Worm (Caenorhabditis elegans): Measurements from ENCODE around the gene F45G2.9.
A peak's percentile ranks its signal among the peaks of the same experiment; 100 is the strongest.

Gene F45G2.9

ce11 chrIII:13471504-13471903, 34.8 kb upstream of the F45G2.9 start, which contains the start of gene pssy-2:
pssy-2 (plus strand) TSS chrIII:13471804.
- no peak for TF ChIP-seq zag-1 (tag; optimal IDR thresholded peaks at IDR 0.05)
- no peak for TF ChIP-seq isw-1 (GFP tag; IDR thresholded peaks at IDR 0.05)
- TF ChIP-seq nhr-77 (tag; optimal IDR thresholded peaks at IDR 0.05), result no peak
- no peak for TF ChIP-seq F16B12.6 (tag; optimal IDR thresholded peaks at IDR 0.05)
- TF ChIP-seq efl-1 (optimal IDR thresholded peaks at IDR 0.05), result no peak
- TF ChIP-seq efl-1 (GFP tag; optimal IDR thresholded peaks at IDR 0.05 in 1 of 2), result no peak
- TF ChIP-seq sox-4 (tag; optimal IDR thresholded peaks at IDR 0.05), result no peak
- TF ChIP-seq ces-1 (GFP tag; optimal IDR thresholded peaks at IDR 0.05), result no peak
- no peak for TF ChIP-seq ceh-8 (GFP tag; optimal IDR thresholded peaks at IDR 0.05)
- no peak for TF ChIP-seq ets-5 (GFP tag; IDR thresholded peaks at IDR 0.05)
- TF ChIP-seq mef-2 (tag; optimal IDR thresholded peaks at IDR 0.05), result no peak
- no peak for TF ChIP-seq nhr-20 (tag; optimal IDR thresholded peaks at IDR 0.05)
- TF ChIP-seq lin-14 (GFP tag; optimal IDR thresholded peaks at IDR 0.05), result no peak
- no peak for TF ChIP-seq nhr-85 (tag)
- no peak for TF ChIP-seq tlp-1 (tag; optimal IDR thresholded peaks at IDR 0.05)
- TF ChIP-seq ztf-11 (tag; optimal IDR thresholded peaks at IDR 0.05), result no peak
- TF ChIP-seq grh-1 (GFP tag; IDR thresholded peaks at IDR 0.05), result no peak
- no peak for TF ChIP-seq ceh-63 (GFP tag; optimal IDR thresholded peaks at IDR 0.05)
- TF ChIP-seq nhr-76 (tag; optimal IDR thresholded peaks at IDR 0.05), result no peak
- TF ChIP-seq aly-2 (tag; optimal IDR thresholded peaks at IDR 0.05), result no peak

- TF ChIP-seq alr-1 (tag; optimal IDR thresholded peaks at IDR 0.05; ENCODE audit: borderline replicate concordance) (no peak), ztf-4 (tag; optimal IDR thresholded peaks at IDR 0.05) (peak; percentile 84), zag-1 (tag; optimal IDR thresholded peaks at IDR 0.05) (peak; percentile 83), unc-62 (GFP tag; optimal IDR thresholded peaks at IDR 0.05) (no peak), grh-1 (GFP tag; IDR thresholded peaks at IDR 0.05) (peak; percentile 87), hpl-2 (GFP tag; optimal IDR thresholded peaks at IDR 0.05) (peak; percentile 83), mef-2 (tag; optimal IDR thresholded peaks at IDR 0.05) (peak; percentile 2), nhr-85 (tag) (peak; percentile 94), xbp-1 (tag; optimal IDR thresholded peaks at IDR 0.05) (peak; percentile 93), nhr-90 (tag; optimal IDR thresholded peaks at IDR 0.05; ENCODE audit: poor library complexity) (peak; percentile 94), aha-1 (tag; optimal IDR thresholded peaks at IDR 0.05) (peak; percentile 72), snpc-4 (tag; optimal IDR thresholded peaks at IDR 0.05) (peak; percentile 87), ets-5 (GFP tag; IDR thresholded peaks at IDR 0.05) (no peak), isw-1 (GFP tag; IDR thresholded peaks at IDR 0.05) (peak; percentile 94), nhr-76 (tag; optimal IDR thresholded peaks at IDR 0.05) (no peak), nhr-71 (tag; optimal IDR thresholded peaks at IDR 0.05) (peak; percentile 98), nhr-28 (tag; optimal IDR thresholded peaks at IDR 0.05) (no peak), efl-1 (optimal IDR thresholded peaks at IDR 0.05) (peak; percentile 90 to 94), efl-1 (GFP tag; optimal IDR thresholded peaks at IDR 0.05 in 1 of 2) (peak; percentile 88 to 99), F16B12.6 (tag; optimal IDR thresholded peaks at IDR 0.05) (peak; percentile 71), sup-37 (GFP tag; optimal IDR thresholded peaks at IDR 0.05) (peak; percentile 50), fkh-4 (tag; optimal IDR thresholded peaks at IDR 0.05; ENCODE audit: borderline replicate concordance) (peak; percentile 70), swsn-7 (tag; optimal IDR thresholded peaks at IDR 0.05) (peak; percentile 97), egl-27 (tag; optimal IDR thresholded peaks at IDR 0.05) (no peak), nhr-77 (tag; optimal IDR thresholded peaks at IDR 0.05) (peak; percentile 81), fkh-8 (tag; optimal IDR thresholded peaks at IDR 0.05) (peak; percentile 83), blmp-1 (tag; optimal IDR thresholded peaks at IDR 0.05) (peak; percentile 91), fkh-10 (GFP tag; optimal IDR thresholded peaks at IDR 0.05) (peak; percentile 58), snu-23 (GFP tag; optimal IDR thresholded peaks at IDR 0.05) (peak; percentile 98), irx-1 (tag; optimal IDR thresholded peaks at IDR 0.05) (peak; percentile 93), egl-13 (tag; optimal IDR thresholded peaks at IDR 0.05) (peak; percentile 87), nhr-11 (tag; optimal IDR thresholded peaks at IDR 0.05) (peak; percentile 76), pag-3 (tag; optimal IDR thresholded peaks at IDR 0.05; ENCODE audit: borderline replicate concordance, insufficient read depth) (no peak), nhr-84 (tag; optimal IDR thresholded peaks at IDR 0.05) (no peak), unc-130 (tag; optimal IDR thresholded peaks at IDR 0.05) (peak; percentile 93), lin-15B (tag; optimal IDR thresholded peaks at IDR 0.05) (peak; percentile 82), unc-86 (tag; optimal IDR thresholded peaks at IDR 0.05) (peak; percentile 95), fos-1 (tag; optimal IDR thresholded peaks at IDR 0.05) (peak; percentile 93), lin-14 (GFP tag; optimal IDR thresholded peaks at IDR 0.05) (peak; percentile 90), nhr-20 (tag; optimal IDR thresholded peaks at IDR 0.05) (peak; percentile 95), mdl-1 (tag; optimal IDR thresholded peaks at IDR 0.05) (peak in 1 of 2 experiments; percentile 87), Y116A8C.19 (tag; optimal IDR thresholded peaks at IDR 0.05; ENCODE audit: borderline replicate concordance) (no peak)
Measured at ce11 chrIII:13465918-13466592, 29.3 kb upstream of the F45G2.9 start, which contains the start of gene cdk-5. cdk-5 (minus strand) TSS chrIII:13466342.

All from whole organism, L1 larva.